Worm (Caenorhabditis elegans): Measurements from ENCODE around the gene ddn-3.

ce11 chrV:14299569-14300064 is 11.4 kb downstream of the ddn-3 start, which contains the start of the genes spig-3 and F14D7.12:
- no peak for TF ChIP-seq snpc-4 (tag; optimal IDR thresholded peaks at IDR 0.05)
- no peak for TF ChIP-seq nhr-237 (tag; optimal IDR thresholded peaks at IDR 0.05)
- no peak for TF ChIP-seq nhr-77 (tag; optimal IDR thresholded peaks at IDR 0.05)
- no peak for TF ChIP-seq egl-27 (tag; optimal IDR thresholded peaks at IDR 0.05)
- TF ChIP-seq nhr-23 (tag; optimal IDR thresholded peaks at IDR 0.05) = no peak
- TF ChIP-seq tbx-2 (tag; optimal IDR thresholded peaks at IDR 0.05) = no peak
- no peak for TF ChIP-seq ama-1 (optimal IDR thresholded peaks at IDR 0.05)
- TF ChIP-seq nhr-76 (tag; optimal IDR thresholded peaks at IDR 0.05) = no peak
- TF ChIP-seq mdl-1 (tag; optimal IDR thresholded peaks at IDR 0.05) = no peak
- TF ChIP-seq mml-1 (tag; optimal IDR thresholded peaks at IDR 0.05) = no peak
- no peak for TF ChIP-seq sea-2 (GFP tag; optimal IDR thresholded peaks at IDR 0.05)
